Fruit fly (Drosophila melanogaster) whole organism, adult: ENCODE data around the gene CG17768.

Experiments used
- CG11617 ChIP-seq: fragments of 200-800 bp; sonication (Bioruptor generic); optimal IDR thresholded peaks from 2 replicates; lab custom pipeline; 2017; ENCODE audit warnings: mild to moderate bottlenecking, missing biosample characterization, missing genetic modification reagents, missing genetic modification characterization
- CG33017 ChIP-seq: fragments of 200-800 bp; sonication (Bioruptor generic); optimal IDR thresholded peaks from 2 replicates; lab custom pipeline; 2018; ENCODE audit warnings: missing biosample characterization, mild to moderate bottlenecking, missing genetic modification characterization, moderate library complexity
- CG5204 ChIP-seq: fragments of 200-800 bp; sonication (Bioruptor generic); optimal IDR thresholded peaks from 2 replicates; lab custom pipeline; 2016; ENCODE audit warnings: missing biosample characterization, missing genetic modification characterization
- CG7045 ChIP-seq: fragments of 200-800 bp; sonication (Bioruptor generic); optimal IDR thresholded peaks from 2 replicates; lab custom pipeline; 2017; ENCODE audit warnings: missing biosample characterization, mild to moderate bottlenecking, missing genetic modification characterization
- CG7101 ChIP-seq: fragments of 200-800 bp; sonication (Bioruptor generic); optimal IDR thresholded peaks from 2 replicates; lab custom pipeline; 2018; ENCODE audit warnings: missing biosample characterization, mild to moderate bottlenecking, missing genetic modification characterization, moderate library complexity
- Crg-1 ChIP-seq: fragments of 200-800 bp; sonication (Bioruptor generic); optimal IDR thresholded peaks from 2 replicates; lab custom pipeline; 2016; ENCODE audit warnings: missing biosample characterization, missing genetic modification characterization
- bab1 ChIP-seq: fragments of 200-800 bp; sonication (Bioruptor generic); optimal IDR thresholded peaks from 3 replicates; lab custom pipeline; 2019; ENCODE audit warnings: missing biosample characterization, mild to moderate bottlenecking, missing genetic modification characterization, moderate library complexity
- cic ChIP-seq: fragments of 200-800 bp; sonication (Bioruptor generic); optimal IDR thresholded peaks from 2 replicates; lab custom pipeline; 2017; ENCODE audit warnings: missing biosample characterization, mild to moderate bottlenecking, missing genetic modification characterization, moderate library complexity
- kay ChIP-seq: fragments of 200-800 bp; sonication (Bioruptor generic); peaks from one replicate; lab custom pipeline; 2016; ENCODE audit warnings: missing biosample characterization, missing genetic modification characterization, borderline replicate concordance
- tj ChIP-seq: fragments of 200-800 bp; sonication (Bioruptor generic); optimal IDR thresholded peaks from 3 replicates; lab custom pipeline; 2017; ENCODE audit warnings: missing biosample characterization, mild to moderate bottlenecking, missing genetic modification characterization, moderate library complexity
- toe ChIP-seq: fragments of 200-800 bp; sonication (Bioruptor generic); optimal IDR thresholded peaks from 2 replicates; lab custom pipeline; 2016; ENCODE audit warnings: missing biosample characterization, missing genetic modification characterization

DNA sequence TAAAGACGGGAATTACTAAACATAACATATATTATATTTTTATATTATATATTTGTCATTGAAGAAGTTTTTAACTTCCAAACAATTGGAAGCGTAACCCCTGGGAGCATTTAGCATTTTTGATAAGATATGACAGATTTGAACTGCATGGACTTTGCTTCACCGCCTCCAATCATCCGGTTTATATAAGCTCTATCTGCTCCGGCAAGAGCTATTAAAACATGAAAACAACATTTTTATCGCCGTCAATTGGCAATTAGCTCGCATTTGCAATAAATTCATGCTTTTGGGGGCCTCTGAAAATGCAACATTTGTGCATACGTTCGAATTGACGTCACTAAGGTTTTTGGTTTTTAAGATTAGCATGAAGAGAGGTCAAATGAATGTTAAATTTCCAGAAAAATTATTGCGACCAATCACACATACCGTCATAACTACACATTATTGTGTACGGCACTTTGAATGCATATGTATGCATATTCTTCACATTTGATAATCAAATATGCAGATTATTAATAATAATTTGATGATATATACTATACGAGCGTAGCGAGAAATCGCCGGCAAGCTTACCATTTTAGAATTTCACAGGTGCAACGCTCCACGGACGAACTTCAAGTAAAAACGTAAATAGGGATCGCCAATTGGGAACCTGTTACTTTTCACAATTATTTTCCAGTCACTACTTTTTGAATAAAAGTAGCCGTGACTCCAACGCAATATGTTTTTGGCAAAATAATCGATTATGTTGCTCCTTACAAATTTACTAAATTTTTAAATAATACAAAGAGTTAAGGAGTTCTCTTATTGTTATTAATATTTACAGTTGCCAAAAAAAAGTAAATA lies 9.1 kb downstream of the CG17768 start, which contains the start of gene Mdh1:
- TF ChIP-seq CG7101 (no peak), Crg-1 (GFP tag; lab: Kevin White, UChicago) (no peak), tj (no peak), kay (GFP tag; lab: Kevin White, UChicago) (peak; percentile 79), CG11617 (GFP tag; lab: Kevin White, UChicago) (peak; percentile 5), bab1 (GFP tag; lab: Kevin White, UChicago) (peak; percentile 32), CG7045 (GFP tag; lab: Kevin White, UChicago) (no peak), cic (no peak), CG5204 (GFP tag; lab: Kevin White, UChicago) (no peak), toe (GFP tag; lab: Kevin White, UChicago) (no peak), CG33017 (tag; lab: Kevin White, UChicago) (peak; percentile 25)
